Worm (Caenorhabditis elegans) whole organism, late embryonic: ENCODE measurements around the gene K03A11.5.

Experiments
- T23F11.4 ChIP-seq: fragments of 200-800 bp; sonication (Bioruptor generic); optimal IDR thresholded peaks from 2 replicates; lab custom pipeline; 2018; ENCODE audit warnings: mild to moderate bottlenecking, missing genetic modification characterization, missing compliant biosample characterization
- ama-1 ChIP-seq: fragments of 150-350 bp; optimal IDR thresholded peaks from 2 replicates; lab custom pipeline; 2014
- ceh-45 ChIP-seq: fragments of 200-800 bp; sonication (Bioruptor generic); IDR thresholded peaks from 2 replicates; pipeline ENCODE4 v1.3.6; 2022; ENCODE audit warnings: missing genetic modification reagents, missing genetic modification characterization, missing compliant biosample characterization
- hlh-30 ChIP-seq: sonication (generic microtip); optimal IDR thresholded peaks from 2 replicates; lab custom pipeline; 2017; ENCODE audit warnings: antibody characterized with exemption, missing genetic modification characterization, missing compliant biosample characterization; ENCODE audit not compliant: insufficient read depth
- nfya-1 ChIP-seq: sonication (generic microtip); optimal IDR thresholded peaks from 2 replicates; lab custom pipeline; 2017; ENCODE audit warnings: missing genetic modification characterization, mild to moderate bottlenecking, missing compliant biosample characterization, antibody characterized with exemption, moderate library complexity
- pag-3 ChIP-seq: sonication (generic microtip); optimal IDR thresholded peaks from 2 replicates; lab custom pipeline; 2016; ENCODE audit warnings: missing compliant biosample characterization, missing genetic modification characterization, borderline replicate concordance
- tbx-7 ChIP-seq: sonication (generic microtip); optimal IDR thresholded peaks from 2 replicates; lab custom pipeline; 2016; ENCODE audit warnings: missing genotype, missing genetic modification characterization, missing compliant biosample characterization
- unc-86 ChIP-seq: sonication (generic microtip); optimal IDR thresholded peaks from 2 replicates; lab custom pipeline; 2016; ENCODE audit warnings: missing genetic modification characterization, missing compliant biosample characterization

DNA sequence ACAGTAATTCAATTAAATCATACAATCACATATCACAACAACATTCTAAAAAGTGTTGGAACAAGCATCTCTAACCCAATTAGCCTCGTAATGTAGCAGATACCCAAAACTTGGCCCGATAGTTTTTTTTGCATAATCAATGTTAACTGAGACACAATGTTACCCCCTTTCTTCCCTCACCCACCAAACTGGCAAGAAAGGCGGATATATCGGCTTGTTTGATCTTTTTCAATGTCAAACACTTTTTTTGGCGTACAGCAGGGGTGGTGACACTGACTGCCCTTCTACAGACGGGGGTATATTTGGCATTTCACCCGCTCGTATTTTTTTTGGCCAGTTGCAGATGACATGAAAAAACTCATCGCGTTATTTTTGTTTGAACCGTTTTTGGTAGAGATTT, 46.7 kb downstream of the K03A11.5 start:
- TF ChIP-seq unc-86 (tag; lab: Kevin White, UChicago), result no peak
- TF ChIP-seq tbx-7 (tag; lab: Kevin White, UChicago), result no peak
- TF ChIP-seq pag-3 (tag; lab: Kevin White, UChicago), result no peak
- no peak for TF ChIP-seq ceh-45 (GFP tag; lab: Robert Waterston, UW)
- TF ChIP-seq hlh-30 (tag; lab: Kevin White, UChicago), result no peak
- TF ChIP-seq nfya-1 (tag; lab: Kevin White, UChicago), result no peak
- no peak for TF ChIP-seq ama-1 (lab: Kevin White, UChicago)
- TF ChIP-seq T23F11.4, result no peak
